Worm (Caenorhabditis elegans) whole organism, L4 larva: ENCODE results near the gene twk-14.

ENCODE experiments used
- F49E8.2 ChIP-seq: sonication (generic microtip); optimal IDR thresholded peaks from 2 replicates; lab custom pipeline; 2016; ENCODE audit warnings: missing compliant biosample characterization, mild to moderate bottlenecking, missing genetic modification characterization, borderline replicate concordance
- lsy-2 ChIP-seq, 2 experiments: fragments of 150-350 bp in 1 of 2; sonication (generic microtip) in 1 of 2; optimal IDR thresholded peaks; 2 replicates each; lab custom pipeline; 2014 to 2017; ENCODE audit warnings: missing biosample characterization in 2 of 2, missing genetic modification characterization in 2 of 2

DNA sequence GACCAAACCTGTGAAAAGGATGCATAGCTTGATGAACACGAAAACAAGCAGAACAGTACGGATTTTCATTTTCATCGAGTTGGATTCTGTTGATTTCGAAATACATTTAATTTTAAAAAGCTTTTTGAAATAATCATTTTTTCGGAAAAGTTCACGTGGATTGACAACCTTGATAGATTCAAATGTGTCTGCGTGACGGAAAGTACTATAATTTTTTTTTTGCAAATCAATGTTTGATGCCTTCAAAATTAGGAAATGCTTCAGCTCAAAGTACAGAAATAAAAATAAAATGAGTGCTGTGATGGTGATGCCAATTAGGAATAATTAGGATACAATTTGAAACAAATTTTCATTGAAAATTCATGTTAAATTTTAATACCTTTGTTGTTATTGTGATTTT is 25.3 kb upstream of the twk-14 start, which contains the start of gene C54D10.4:
- no peak for TF ChIP-seq lsy-2 (tag; optimal IDR thresholded peaks at IDR 0.05; lab: Kevin White, UChicago)
- TF ChIP-seq F49E8.2 (tag; lab: Kevin White, UChicago): no peak
